Worm (Caenorhabditis elegans) whole organism, young adult: ENCODE results near the gene Y116A8B.1.

ENCODE experiments used
- F10E7.11 ChIP-seq: sonication (generic microtip); optimal IDR thresholded peaks from 2 replicates; lab custom pipeline; 2017; ENCODE audit warnings: mild to moderate bottlenecking, missing genetic modification characterization, moderate library complexity, missing compliant biosample characterization
- F23B12.7 ChIP-seq: sonication (generic microtip); optimal IDR thresholded peaks from 2 replicates; lab custom pipeline; 2017; ENCODE audit warnings: missing genetic modification characterization, mild to moderate bottlenecking, missing compliant biosample characterization, antibody characterized with exemption, moderate library complexity; ENCODE audit not compliant: insufficient read depth
- F33H1.4 ChIP-seq: fragments of 200-800 bp; sonication (Bioruptor generic); IDR thresholded peaks from 2 replicates; pipeline ENCODE4 v1.3.6; 2022; ENCODE audit warnings: missing genetic modification reagents, missing genetic modification characterization, missing compliant biosample characterization
- K11D2.4 ChIP-seq: fragments of 200-800 bp; sonication (Bioruptor generic); IDR thresholded peaks from 2 replicates; pipeline ENCODE4 v1.3.6; 2022; ENCODE audit warnings: missing genetic modification reagents, missing genetic modification characterization, missing compliant biosample characterization
- T07F8.4 ChIP-seq: sonication (generic microtip); optimal IDR thresholded peaks from 2 replicates; lab custom pipeline; 2016; ENCODE audit warnings: mild to moderate bottlenecking, missing genetic modification characterization, moderate library complexity, missing compliant biosample characterization
- aptf-2 ChIP-seq: fragments of 200-800 bp; sonication (Bioruptor generic); conservative IDR thresholded peaks from 2 replicates; pipeline ENCODE4 v1.3.6; 2022; ENCODE audit warnings: missing genetic modification reagents, missing genetic modification characterization, missing compliant biosample characterization
- aptf-3 ChIP-seq: fragments of 200-800 bp; sonication (Bioruptor generic); IDR thresholded peaks from 2 replicates; pipeline ENCODE4 v1.3.6; 2022; ENCODE audit warnings: missing genetic modification characterization, missing compliant biosample characterization
- atf-7 ChIP-seq: sonication (generic microtip); optimal IDR thresholded peaks from 2 replicates; lab custom pipeline; 2017; ENCODE audit warnings: mild to moderate bottlenecking, missing genetic modification characterization, missing compliant biosample characterization
- bed-2 ChIP-seq: fragments of 200-800 bp; sonication (Bioruptor generic); IDR thresholded peaks from 2 replicates; pipeline ENCODE4 v1.3.6; 2022; ENCODE audit warnings: missing genetic modification reagents, missing genetic modification characterization, missing compliant biosample characterization
- cebp-2 ChIP-seq: fragments of 200-800 bp; sonication (Bioruptor generic); IDR thresholded peaks from 2 replicates; pipeline ENCODE4 v1.3.6; 2022; ENCODE audit warnings: missing genetic modification characterization, missing compliant biosample characterization
- ceh-40 ChIP-seq: fragments of 200-800 bp; sonication (Bioruptor generic); IDR thresholded peaks from 2 replicates; pipeline ENCODE4 v1.3.6; 2022; ENCODE audit warnings: missing genetic modification characterization, missing compliant biosample characterization
- dox-1 ChIP-seq: fragments of 200-800 bp; sonication (Bioruptor generic); IDR thresholded peaks from 2 replicates; pipeline ENCODE4 v1.3.6; 2022; ENCODE audit warnings: missing genetic modification reagents, missing genetic modification characterization, missing compliant biosample characterization
- efl-1 ChIP-seq: fragments of 150-350 bp; optimal IDR thresholded peaks from 2 replicates; lab custom pipeline; 2014; ENCODE audit warnings: missing biosample characterization, missing genetic modification reagents, missing genetic modification characterization
- egl-44 ChIP-seq: fragments of 200-800 bp; sonication (Bioruptor generic); IDR thresholded peaks from 2 replicates; pipeline ENCODE4 v1.3.6; 2022; ENCODE audit warnings: missing genetic modification reagents, missing genetic modification characterization, missing compliant biosample characterization
- egrh-3 ChIP-seq: fragments of 200-800 bp; sonication (Bioruptor generic); IDR thresholded peaks from 2 replicates; pipeline ENCODE4 v1.3.6; 2022; ENCODE audit warnings: missing genetic modification reagents, missing genetic modification characterization, missing compliant biosample characterization
- ekl-4 ChIP-seq: fragments of 200-800 bp; sonication (Bioruptor generic); IDR thresholded peaks from 2 replicates; pipeline ENCODE4 v1.3.6; 2022; ENCODE audit warnings: missing genetic modification reagents, missing genetic modification characterization, missing compliant biosample characterization
- him-1 ChIP-seq: sonication (generic microtip); optimal IDR thresholded peaks from 2 replicates; lab custom pipeline; 2016; ENCODE audit warnings: missing genotype, missing genetic modification reagents, missing genetic modification characterization, missing compliant biosample characterization
- hmg-20 ChIP-seq: fragments of 200-800 bp; sonication (Bioruptor generic); IDR thresholded peaks from 2 replicates; pipeline ENCODE4 v1.3.6; 2022; ENCODE audit warnings: missing genetic modification reagents, missing genetic modification characterization, missing compliant biosample characterization
- hrde-1 ChIP-seq: sonication (generic microtip); optimal IDR thresholded peaks from 2 replicates; lab custom pipeline; 2016; ENCODE audit warnings: missing genetic modification characterization, mild to moderate bottlenecking, missing compliant biosample characterization, moderate library complexity, missing genotype, missing genetic modification reagents, borderline replicate concordance
- let-607 ChIP-seq, 2 experiments: fragments of 200-800 bp in 1 of 2; sonication (Bioruptor generic) in 1 of 2; sonication (generic microtip) in 1 of 2; optimal IDR thresholded peaks; 2 replicates each; lab custom pipeline; 2016 to 2018; ENCODE audit warnings: mild to moderate bottlenecking in 2 of 2, missing compliant biosample characterization in 2 of 2, missing genetic modification characterization in 2 of 2, moderate library complexity in 2 of 2, missing genotype in 1 of 2
- lin-35 ChIP-seq, 3 experiments: fragments of 150-350 bp in 2 of 3; sonication (generic microtip) in 1 of 3; optimal IDR thresholded peaks; 2 replicates each; lab custom pipeline; 2014 to 2018; ENCODE audit warnings: missing biosample characterization in 3 of 3, missing genetic modification characterization in 3 of 3, missing genetic modification reagents in 3 of 3
- lin-40 ChIP-seq: sonication (generic microtip); optimal IDR thresholded peaks from 2 replicates; lab custom pipeline; 2016; ENCODE audit warnings: missing genetic modification characterization, mild to moderate bottlenecking, missing compliant biosample characterization, missing genotype, missing genetic modification reagents
- lin-54 ChIP-seq: fragments of 200-800 bp; sonication (Bioruptor generic); optimal IDR thresholded peaks from 2 replicates; lab custom pipeline; 2018; ENCODE audit warnings: mild to moderate bottlenecking, missing genetic modification characterization, missing compliant biosample characterization
- lir-1 ChIP-seq: fragments of 200-800 bp; sonication (Bioruptor generic); conservative IDR thresholded peaks from 2 replicates; pipeline ENCODE4 v1.3.6; 2022; ENCODE audit warnings: missing genetic modification reagents, missing genetic modification characterization, missing compliant biosample characterization
- madf-10 ChIP-seq: sonication (generic microtip); optimal IDR thresholded peaks from 2 replicates; lab custom pipeline; 2016; ENCODE audit warnings: mild to moderate bottlenecking, missing genetic modification characterization, missing compliant biosample characterization
- madf-6 ChIP-seq: fragments of 200-800 bp; sonication (Bioruptor generic); IDR thresholded peaks from 2 replicates; pipeline ENCODE4 v1.3.6; 2022; ENCODE audit warnings: missing genetic modification reagents, missing genetic modification characterization, missing compliant biosample characterization
- mcd-1 ChIP-seq: fragments of 200-800 bp; sonication (Bioruptor generic); IDR thresholded peaks from 2 replicates; pipeline ENCODE4 v1.3.6; 2022; ENCODE audit warnings: missing genetic modification reagents, missing genetic modification characterization, missing compliant biosample characterization
- nfyb-1 ChIP-seq: fragments of 200-800 bp; sonication (Bioruptor generic); IDR thresholded peaks from 2 replicates; pipeline ENCODE4 v1.3.6; 2022; ENCODE audit warnings: missing genetic modification reagents, missing genetic modification characterization, missing compliant biosample characterization
- nhr-120 ChIP-seq: fragments of 200-800 bp; sonication (Bioruptor generic); IDR thresholded peaks from 2 replicates; pipeline ENCODE4 v1.3.6; 2022; ENCODE audit warnings: missing genetic modification characterization, missing compliant biosample characterization
- nhr-179 ChIP-seq: sonication (generic microtip); optimal IDR thresholded peaks from 2 replicates; lab custom pipeline; 2016; ENCODE audit warnings: mild to moderate bottlenecking, missing genetic modification characterization, missing compliant biosample characterization
- nhr-80 ChIP-seq: sonication (generic microtip); optimal IDR thresholded peaks from 2 replicates; lab custom pipeline; 2016; ENCODE audit warnings: missing genetic modification characterization, missing compliant biosample characterization
- pbrm-1 ChIP-seq: fragments of 200-800 bp; sonication (Bioruptor generic); IDR thresholded peaks from 2 replicates; pipeline ENCODE4 v1.3.6; 2022; ENCODE audit warnings: missing genetic modification reagents, missing genetic modification characterization, missing compliant biosample characterization
- repo-1 ChIP-seq: sonication (generic microtip); optimal IDR thresholded peaks from 2 replicates; lab custom pipeline; 2017; ENCODE audit warnings: mild to moderate bottlenecking, missing genetic modification characterization, missing compliant biosample characterization
- snpc-4 ChIP-seq, 5 experiments: fragments of 150-350 bp in 1 of 5; sonication (generic microtip) in 4 of 5; optimal IDR thresholded peaks; 2 replicates each; lab custom pipeline; 2014 to 2018; ENCODE audit warnings: missing genetic modification characterization in 5 of 5, missing biosample characterization in 3 of 5, antibody characterized with exemption in 2 of 5, mild to moderate bottlenecking in 2 of 5, missing compliant biosample characterization in 2 of 5, missing genotype in 2 of 5, moderate library complexity in 2 of 5, missing genetic modification reagents in 1 of 5
- zfh-2 ChIP-seq: fragments of 200-800 bp; sonication (Bioruptor generic); conservative IDR thresholded peaks from 2 replicates; pipeline ENCODE4 v1.3.6; 2022; ENCODE audit warnings: missing genetic modification reagents, missing genetic modification characterization, missing compliant biosample characterization
- ztf-26 ChIP-seq: sonication (generic microtip); optimal IDR thresholded peaks from 2 replicates; lab custom pipeline; 2017; ENCODE audit warnings: missing genetic modification characterization, missing compliant biosample characterization
- ztf-6 ChIP-seq: fragments of 200-800 bp; sonication (Bioruptor generic); IDR thresholded peaks from 2 replicates; pipeline ENCODE4 v1.3.6; 2022; ENCODE audit warnings: missing genetic modification reagents, missing genetic modification characterization, missing compliant biosample characterization

Gene Y116A8B.1

ce11 chrIV:17176177-17176576 is 40.0 kb upstream of the Y116A8B.1 start, which contains the start of gene C52D10.3:
Gene C52D10.3 (plus strand): TSS chrIV:17176477.
- TF ChIP-seq lin-40 (tag; lab: Kevin White, UChicago) (no peak), nhr-179 (no peak), egl-44 (no peak), F33H1.4 (GFP tag; lab: Robert Waterston, UW) (no peak), mcd-1 (GFP tag; lab: Robert Waterston, UW) (no peak), aptf-2 (GFP tag; lab: Robert Waterston, UW) (no peak), lin-54 (GFP tag; lab: Kevin White, UChicago) (no peak), cebp-2 (GFP tag; lab: Robert Waterston, UW) (no peak), nhr-120 (no peak), ekl-4 (GFP tag; lab: Robert Waterston, UW) (no peak), bed-2 (no peak), let-607 (tag; optimal IDR thresholded peaks at IDR 0.05; lab: Kevin White, UChicago) (no peak)
- TF ChIP-seq, all 124 proteins: peak for 0

DNA sequence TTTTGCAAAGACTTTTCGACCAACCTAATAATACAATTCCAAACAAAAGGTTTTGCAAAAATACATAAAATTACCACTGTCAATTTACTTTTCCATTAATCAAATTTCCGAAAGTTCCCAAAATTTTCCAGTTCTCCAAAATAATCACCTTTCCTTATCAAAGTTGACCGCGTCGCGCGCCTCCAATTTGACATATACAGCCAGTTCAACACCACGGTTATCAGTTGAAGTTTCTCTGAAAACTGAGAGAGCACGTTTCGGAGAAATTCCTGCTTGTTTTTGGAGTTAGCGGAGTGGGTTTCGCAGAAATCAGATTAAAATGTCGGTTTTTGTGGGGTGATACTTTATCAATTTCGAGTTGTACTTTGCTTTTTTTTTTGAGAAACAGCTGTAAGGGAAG is 37.1 kb upstream of the Y116A8B.1 start:
- peak; percentile 55 for TF ChIP-seq nhr-80 (tag; lab: Kevin White, UChicago)
- TF ChIP-seq dox-1 (GFP tag; lab: Robert Waterston, UW) = peak; percentile 32; the same call in 1 of the 2 replicates
- no peak for TF ChIP-seq madf-6 (GFP tag; lab: Robert Waterston, UW)
- TF ChIP-seq ceh-40 (GFP tag; lab: Robert Waterston, UW) = no peak

DNA sequence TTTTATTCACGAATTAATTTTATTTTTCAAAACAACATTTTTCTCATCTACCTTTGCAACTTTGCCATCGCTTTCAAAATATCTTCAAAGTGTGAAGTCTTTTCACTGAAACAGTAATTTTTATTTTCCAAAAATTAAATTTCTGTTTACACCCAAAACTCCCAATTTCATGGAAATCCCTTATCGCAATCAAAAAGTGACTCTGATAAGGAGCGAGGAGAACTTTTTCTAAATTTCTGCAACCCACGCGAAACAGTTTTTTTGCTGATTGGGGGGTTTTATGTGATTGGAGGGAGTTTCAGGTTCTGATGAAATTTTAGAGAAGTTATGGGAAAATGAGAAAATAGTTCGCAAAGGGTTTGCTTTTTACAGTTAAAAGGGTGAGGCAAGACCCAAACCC is 36.6 kb upstream of the Y116A8B.1 start:
- no peak for TF ChIP-seq snpc-4 (GFP tag; optimal IDR thresholded peaks at IDR 0.05; lab: Kevin White, UChicago)
- peak in 3 of 4 experiments; percentile 12 to 59 (median 18) for TF ChIP-seq snpc-4 (tag; optimal IDR thresholded peaks at IDR 0.05; lab: Kevin White, UChicago)
- TF ChIP-seq pbrm-1 (GFP tag; lab: Robert Waterston, UW) = no peak
- TF ChIP-seq F23B12.7 (tag; lab: Kevin White, UChicago) = no peak
- TF ChIP-seq, all 124 proteins: peak for 1

- TF ChIP-seq zfh-2 (GFP tag; lab: Robert Waterston, UW) (peak; percentile 91), madf-10 (tag; lab: Kevin White, UChicago) (no peak), efl-1 (GFP tag; lab: Kevin White, UChicago) (no peak), mcd-1 (GFP tag; lab: Robert Waterston, UW) (no peak), nhr-179 (peak; percentile 39), egrh-3 (GFP tag; lab: Robert Waterston, UW) (peak; percentile 96)
These were observed 33.0 kb upstream of the Y116A8B.1 start for ce11 chrIV:17183032-17183608.

- TF ChIP-seq lir-1 = no peak
- no peak for TF ChIP-seq lin-54 (GFP tag; lab: Kevin White, UChicago)
- TF ChIP-seq aptf-3 (GFP tag; lab: Robert Waterston, UW) = no peak
- TF ChIP-seq nfyb-1 = no peak
- TF ChIP-seq ztf-6 (GFP tag; lab: Robert Waterston, UW) = no peak
- TF ChIP-seq hrde-1 (tag; lab: Kevin White, UChicago) = no peak
- TF ChIP-seq K11D2.4 (GFP tag; lab: Robert Waterston, UW) = no peak
- TF ChIP-seq nhr-80 (tag; lab: Kevin White, UChicago) = no peak
- TF ChIP-seq repo-1 (tag; lab: Kevin White, UChicago) = no peak
- TF ChIP-seq hmg-20 (GFP tag; lab: Robert Waterston, UW) = no peak
- no peak for TF ChIP-seq egrh-3 (GFP tag; lab: Robert Waterston, UW)
- no peak for TF ChIP-seq madf-10 (tag; lab: Kevin White, UChicago)
- no peak for TF ChIP-seq atf-7 (tag; lab: Kevin White, UChicago)
- no peak for TF ChIP-seq ztf-26 (tag; lab: Kevin White, UChicago)
- TF ChIP-seq lin-35 (GFP tag; optimal IDR thresholded peaks at IDR 0.05; lab: Kevin White, UChicago) = no peak
- TF ChIP-seq him-1 (tag; lab: Kevin White, UChicago) = no peak
- no peak for TF ChIP-seq T07F8.4 (tag; lab: Kevin White, UChicago)
- TF ChIP-seq F10E7.11 (tag; lab: Kevin White, UChicago) = no peak
These were observed 32.5 kb upstream of the Y116A8B.1 start, which contains the start of gene col-138 for ce11 chrIV:17183629-17184028. Gene col-138 (minus strand): TSS chrIV:17183729.
